Worm (Caenorhabditis elegans) whole organism, L2 larva: ENCODE results near the gene T26H5.9.

Experiments used
- C34F6.9 ChIP-seq: fragments of 150-350 bp; optimal IDR thresholded peaks from 2 replicates; lab custom pipeline; 2014; ENCODE audit warnings: missing biosample characterization, missing genetic modification characterization
- R02D3.7 ChIP-seq: fragments of 150-350 bp; optimal IDR thresholded peaks from 2 replicates; lab custom pipeline; 2014; ENCODE audit warnings: missing biosample characterization, missing genetic modification characterization
- ZK546.5 ChIP-seq: sonication (generic microtip); optimal IDR thresholded peaks from 2 replicates; lab custom pipeline; 2017; ENCODE audit warnings: missing biosample characterization, missing genetic modification characterization
- alr-1 ChIP-seq: fragments of 150-350 bp; optimal IDR thresholded peaks from 2 replicates; lab custom pipeline; 2014; ENCODE audit warnings: missing biosample characterization, missing genetic modification characterization
- blmp-1 ChIP-seq: sonication (generic microtip); optimal IDR thresholded peaks from 2 replicates; lab custom pipeline; 2017; ENCODE audit warnings: missing genetic modification characterization, mild to moderate bottlenecking, missing compliant biosample characterization, antibody characterized with exemption, moderate library complexity; ENCODE audit not compliant: insufficient read depth
- ceh-16 ChIP-seq: fragments of 150-350 bp; optimal IDR thresholded peaks from 2 replicates; lab custom pipeline; 2014; ENCODE audit warnings: missing biosample characterization, missing genetic modification characterization
- ceh-82 ChIP-seq: fragments of 150-350 bp; optimal IDR thresholded peaks from 2 replicates; lab custom pipeline; 2014; ENCODE audit warnings: missing biosample characterization, missing genetic modification characterization
- dmd-4 ChIP-seq: sonication (generic microtip); optimal IDR thresholded peaks from 2 replicates; lab custom pipeline; 2017; ENCODE audit warnings: missing biosample characterization, missing genetic modification characterization
- egl-27 ChIP-seq: sonication (generic microtip); optimal IDR thresholded peaks from 3 replicates; lab custom pipeline; 2017; ENCODE audit warnings: missing biosample characterization, missing genetic modification reagents, missing genetic modification characterization
- elt-1 ChIP-seq: fragments of 150-350 bp; optimal IDR thresholded peaks from 2 replicates; lab custom pipeline; 2014; ENCODE audit warnings: missing biosample characterization, missing genetic modification characterization
- elt-3 ChIP-seq: sonication (generic microtip); optimal IDR thresholded peaks from 2 replicates; lab custom pipeline; 2017; ENCODE audit warnings: missing biosample characterization, missing genetic modification characterization
- fos-1 ChIP-seq: fragments of 150-350 bp; optimal IDR thresholded peaks from 2 replicates; lab custom pipeline; 2014; ENCODE audit warnings: missing biosample characterization, missing genetic modification characterization
- lin-11 ChIP-seq: fragments of 150-350 bp; sonication (generic microtip); optimal IDR thresholded peaks from 2 replicates; lab custom pipeline; 2014; ENCODE audit warnings: missing biosample characterization, missing genetic modification characterization, inconsistent platforms, mixed read lengths
- lin-13 ChIP-seq: fragments of 150-350 bp; optimal IDR thresholded peaks from 2 replicates; lab custom pipeline; 2014; ENCODE audit warnings: missing biosample characterization, missing genetic modification reagents, missing genetic modification characterization
- mab-5 ChIP-seq: fragments of 150-350 bp; optimal IDR thresholded peaks from 2 replicates; lab custom pipeline; 2014; ENCODE audit warnings: missing biosample characterization, missing genetic modification characterization
- mbf-1 ChIP-seq: sonication (generic microtip); optimal IDR thresholded peaks from 2 replicates; lab custom pipeline; 2017; ENCODE audit warnings: missing biosample characterization, missing genetic modification characterization
- mdl-1 ChIP-seq, 2 experiments: fragments of 150-350 bp in 1 of 2; sonication (generic microtip) in 1 of 2; optimal IDR thresholded peaks; 2 replicates each; lab custom pipeline; 2017; ENCODE audit warnings: missing biosample characterization in 2 of 2, missing genetic modification characterization in 2 of 2
- nhr-10 ChIP-seq: sonication (generic microtip); optimal IDR thresholded peaks from 2 replicates; lab custom pipeline; 2017; ENCODE audit warnings: missing biosample characterization, missing genetic modification characterization
- nhr-11 ChIP-seq: fragments of 150-350 bp; optimal IDR thresholded peaks from 2 replicates; lab custom pipeline; 2014; ENCODE audit warnings: missing biosample characterization, missing genetic modification characterization
- nhr-12 ChIP-seq: fragments of 150-350 bp; optimal IDR thresholded peaks from 2 replicates; lab custom pipeline; 2014; ENCODE audit warnings: missing biosample characterization, missing genetic modification characterization
- nhr-21 ChIP-seq: fragments of 150-350 bp; optimal IDR thresholded peaks from 2 replicates; lab custom pipeline; 2014; ENCODE audit warnings: missing biosample characterization, missing genetic modification characterization
- nhr-237 ChIP-seq: fragments of 150-350 bp; optimal IDR thresholded peaks from 2 replicates; lab custom pipeline; 2014; ENCODE audit warnings: missing biosample characterization, missing genetic modification characterization
- nhr-25 ChIP-seq: fragments of 150-350 bp; sonication (generic microtip); optimal IDR thresholded peaks from 3 replicates; lab custom pipeline; 2014; ENCODE audit warnings: missing biosample characterization, missing genetic modification characterization
- nhr-6 ChIP-seq: fragments of 150-350 bp; optimal IDR thresholded peaks from 2 replicates; lab custom pipeline; 2014; ENCODE audit warnings: missing biosample characterization, missing genetic modification characterization
- peb-1 ChIP-seq: fragments of 150-350 bp; optimal IDR thresholded peaks from 2 replicates; lab custom pipeline; 2014; ENCODE audit warnings: missing biosample characterization, missing genetic modification characterization
- sem-4 ChIP-seq: fragments of 150-350 bp; optimal IDR thresholded peaks from 2 replicates; lab custom pipeline; 2014; ENCODE audit warnings: missing biosample characterization, missing genetic modification reagents, missing genetic modification characterization
- skn-1 ChIP-seq: sonication (generic microtip); optimal IDR thresholded peaks from 2 replicates; lab custom pipeline; 2017; ENCODE audit warnings: missing biosample characterization, missing genetic modification characterization
- sma-9 ChIP-seq, 2 experiments: fragments of 150-350 bp in 1 of 2; sonication (generic microtip) in 1 of 2; optimal IDR thresholded peaks; 2 replicates each; lab custom pipeline; 2014 to 2016; ENCODE audit warnings: missing genetic modification characterization in 2 of 2, mild to moderate bottlenecking in 1 of 2, missing biosample characterization in 1 of 2, missing compliant biosample characterization in 1 of 2, missing genetic modification reagents in 1 of 2, moderate library complexity in 1 of 2
- snpc-4 ChIP-seq: fragments of 150-350 bp; optimal IDR thresholded peaks from 2 replicates; lab custom pipeline; 2014; ENCODE audit warnings: missing biosample characterization, missing genetic modification characterization
- unc-55 ChIP-seq: fragments of 150-350 bp; sonication (generic microtip); optimal IDR thresholded peaks from 3 replicates; lab custom pipeline; 2014; ENCODE audit warnings: missing biosample characterization, missing genetic modification reagents, missing genetic modification characterization
- unc-62 ChIP-seq: fragments of 150-350 bp; optimal IDR thresholded peaks from 2 replicates; lab custom pipeline; 2014; ENCODE audit warnings: missing biosample characterization, missing genetic modification reagents, missing genetic modification characterization
- zag-1 ChIP-seq: fragments of 150-350 bp; optimal IDR thresholded peaks from 2 replicates; lab custom pipeline; 2014; ENCODE audit warnings: missing biosample characterization, missing genetic modification characterization
- ztf-4 ChIP-seq: fragments of 150-350 bp; optimal IDR thresholded peaks from 2 replicates; lab custom pipeline; 2014; ENCODE audit warnings: missing biosample characterization, missing genetic modification characterization

Gene T26H5.9

DNA sequence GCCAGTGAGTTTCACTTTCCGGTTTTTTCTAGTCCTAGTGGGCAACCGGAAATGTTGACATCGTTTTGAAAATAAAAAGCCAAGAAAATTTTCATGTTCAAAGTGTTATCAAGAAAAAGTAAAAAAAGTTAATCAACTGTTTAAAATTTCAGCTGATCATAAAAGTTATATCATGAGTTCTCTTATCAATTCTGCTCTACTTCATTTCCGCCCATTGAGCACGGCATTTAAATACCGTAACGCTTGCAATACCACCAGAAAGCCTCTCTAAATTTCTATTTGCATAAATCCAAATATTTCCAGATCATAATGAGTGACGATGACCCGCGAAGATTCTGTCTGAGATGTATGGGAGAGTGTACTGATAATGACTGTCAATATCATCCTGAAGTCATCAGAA lies at the start of gene T26H5.9:
T26H5.9 (plus strand) TSS at position 302 of the 400 bp plus-strand sequence.
- peak; percentile 29 for TF ChIP-seq fos-1
- no peak for TF ChIP-seq unc-55 (GFP tag; lab: Kevin White, UChicago)
- no peak for TF ChIP-seq nhr-6 (tag; lab: Kevin White, UChicago)

DNA sequence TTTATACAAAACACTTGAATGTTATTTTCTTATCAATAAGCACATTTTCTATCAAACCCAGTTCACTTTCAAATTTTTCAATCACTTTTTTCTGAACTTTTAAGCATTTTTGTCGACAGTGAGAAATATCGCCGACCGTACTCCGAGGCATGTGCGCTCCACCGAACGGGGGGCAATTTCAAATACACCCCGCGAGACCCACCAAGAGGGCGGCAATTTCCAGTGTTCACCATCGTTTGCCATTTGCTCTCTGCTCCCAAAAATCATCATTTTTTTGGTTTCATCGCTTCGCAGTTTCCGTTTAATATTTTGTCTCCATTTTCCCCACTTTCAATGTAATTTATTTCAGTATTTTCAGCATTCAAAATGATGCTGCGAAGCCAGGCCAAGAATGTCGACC lies 49.4 kb upstream of the T26H5.9 start, which contains the start of gene cyb-3:
cyb-3 (plus strand) TSS at position 350 of the 400 bp plus-strand sequence.
- TF ChIP-seq nhr-237 (tag; lab: Kevin White, UChicago) = no peak
- no peak for TF ChIP-seq C34F6.9 (tag; lab: Kevin White, UChicago)
- no peak for TF ChIP-seq nhr-10 (tag; lab: Kevin White, UChicago)
- TF ChIP-seq unc-62 (GFP tag; lab: Kevin White, UChicago) = no peak

DNA sequence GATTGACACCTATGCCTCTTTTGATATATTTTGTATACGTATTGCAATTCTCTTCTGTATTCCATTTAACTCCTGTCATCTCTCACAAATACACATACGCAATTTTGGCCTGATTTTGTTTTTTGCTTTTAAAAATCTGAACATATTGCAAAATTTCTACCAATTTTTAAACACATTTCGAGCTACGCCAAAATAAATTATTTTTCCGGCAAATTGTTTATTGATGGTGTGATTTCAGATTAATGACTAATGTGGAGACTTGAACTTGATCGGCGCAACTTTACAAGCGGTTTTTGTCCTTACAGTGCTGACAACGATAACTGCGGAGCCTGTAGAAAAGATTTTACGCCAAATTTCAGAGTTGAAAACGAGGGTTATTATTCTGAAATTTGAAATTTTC lies 47.6 kb upstream of the T26H5.9 start:
- no peak for TF ChIP-seq alr-1
- no peak for TF ChIP-seq nhr-10 (tag; lab: Kevin White, UChicago)
- no peak for TF ChIP-seq sem-4 (tag; lab: Kevin White, UChicago)
- no peak for TF ChIP-seq elt-1
- no peak for TF ChIP-seq skn-1 (tag; lab: Kevin White, UChicago)
- TF ChIP-seq lin-11 (tag; lab: Kevin White, UChicago) = no peak

DNA sequence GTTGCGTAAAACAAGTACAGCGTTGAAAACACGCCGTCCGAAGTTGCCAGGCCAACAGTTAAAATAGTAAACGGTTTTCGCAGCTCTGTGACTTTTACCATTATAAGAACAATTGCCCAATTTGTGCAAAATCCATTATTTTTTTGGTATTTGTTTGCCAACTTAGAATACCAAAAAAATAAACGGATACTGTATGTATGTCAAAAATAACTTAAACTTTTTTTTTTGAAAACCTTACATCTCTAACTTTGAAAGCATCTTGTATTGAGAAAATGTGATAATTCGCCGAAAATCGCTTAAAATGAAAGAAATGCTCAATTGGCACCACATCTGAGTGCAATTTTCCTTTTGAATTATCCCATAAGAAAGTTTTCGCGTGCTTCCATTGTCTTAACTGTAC lies 46.0 kb upstream of the T26H5.9 start, which contains the start of gene fbxa-199:
fbxa-199 (minus strand) TSS at position 101 of the 400 bp plus-strand sequence.
- TF ChIP-seq dmd-4 (tag; lab: Kevin White, UChicago) (no peak), zag-1 (no peak), ceh-16 (tag; lab: Kevin White, UChicago) (no peak), sma-9 (GFP tag; optimal IDR thresholded peaks at IDR 0.05; lab: Kevin White, UChicago) (no peak), sma-9 (tag; optimal IDR thresholded peaks at IDR 0.05; lab: Kevin White, UChicago) (no peak), mab-5 (tag; lab: Kevin White, UChicago) (no peak), snpc-4 (tag; lab: Kevin White, UChicago) (no peak), R02D3.7 (tag; lab: Kevin White, UChicago) (no peak), unc-62 (GFP tag; lab: Kevin White, UChicago) (no peak), egl-27 (tag; lab: Kevin White, UChicago) (no peak), ztf-4 (tag; lab: Kevin White, UChicago) (no peak), skn-1 (tag; lab: Kevin White, UChicago) (no peak), mbf-1 (tag; lab: Kevin White, UChicago) (no peak), nhr-237 (tag; lab: Kevin White, UChicago) (no peak), lin-13 (no peak), nhr-6 (tag; lab: Kevin White, UChicago) (no peak), nhr-11 (tag; lab: Kevin White, UChicago) (no peak), mdl-1 (tag; optimal IDR thresholded peaks at IDR 0.05; lab: Kevin White, UChicago) (no peak), ceh-82 (tag; lab: Kevin White, UChicago) (no peak)

DNA sequence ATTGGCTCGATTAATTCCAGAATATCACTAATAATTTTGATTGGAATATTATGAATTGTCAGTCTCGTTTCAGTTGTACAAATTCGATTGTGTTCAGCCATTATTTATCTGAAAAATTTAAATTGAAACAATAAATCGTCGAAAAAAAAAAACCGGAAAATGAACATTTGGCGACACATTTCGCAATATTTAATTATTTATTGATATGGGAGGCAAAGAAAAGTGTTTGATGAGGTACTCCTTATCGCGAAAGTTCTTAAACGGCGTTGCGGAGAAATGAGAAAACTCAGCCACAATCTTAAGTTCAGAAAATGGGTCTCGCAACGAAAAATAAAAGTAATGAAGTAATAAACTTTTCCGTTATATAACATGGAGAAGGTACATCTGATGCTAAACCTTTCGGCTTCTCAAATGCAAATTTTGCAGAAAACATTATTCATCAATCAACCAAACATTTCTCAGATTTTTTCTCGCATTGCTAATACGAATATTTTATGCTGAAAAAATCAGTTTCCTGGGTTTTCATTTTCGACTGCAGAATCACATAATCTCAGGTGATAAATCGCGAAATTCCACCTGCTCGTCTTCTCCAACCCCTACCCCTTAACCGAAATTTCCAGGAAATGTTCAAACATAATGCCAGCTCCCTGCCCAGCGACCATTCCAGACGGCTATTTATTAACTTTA lies 44.9 kb upstream of the T26H5.9 start, which contains the start of the genes T06E6.15 and sri-7:
T06E6.15 (minus strand) TSS at position 101 of the 687 bp plus-strand sequence.
sri-7 (plus strand) TSS at position 637 of the 687 bp plus-strand sequence.
- peak; percentile 33 for TF ChIP-seq fos-1
- no peak for TF ChIP-seq alr-1
- TF ChIP-seq, all 48 proteins: peak for 1

DNA sequence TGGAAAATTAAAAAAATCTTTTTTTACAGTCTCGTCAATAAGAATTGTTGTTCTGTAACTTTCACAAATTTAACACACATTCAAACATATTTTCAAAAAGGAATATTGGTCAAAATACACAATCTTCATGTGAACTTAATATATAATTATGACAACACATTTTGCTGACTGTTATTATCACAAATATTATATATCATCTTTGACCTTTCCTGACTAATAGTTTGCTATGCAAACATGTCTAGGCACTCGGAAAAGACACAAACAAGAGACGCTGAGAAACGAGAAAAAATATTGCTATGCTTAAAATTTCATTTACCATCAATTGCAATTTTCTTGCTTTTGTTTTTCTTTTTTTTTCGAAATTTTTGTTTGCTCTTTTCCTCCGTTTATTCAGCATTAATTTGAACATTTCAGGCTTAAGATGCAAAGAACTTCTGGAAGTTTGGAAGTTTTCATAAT lies 42.8 kb upstream of the T26H5.9 start, which contains the start of gene fbxa-135:
fbxa-135 (plus strand) TSS at position 409 of the 459 bp plus-strand sequence.
- TF ChIP-seq fos-1 (peak; percentile 16), snpc-4 (tag; lab: Kevin White, UChicago) (no peak), nhr-10 (tag; lab: Kevin White, UChicago) (no peak)

DNA sequence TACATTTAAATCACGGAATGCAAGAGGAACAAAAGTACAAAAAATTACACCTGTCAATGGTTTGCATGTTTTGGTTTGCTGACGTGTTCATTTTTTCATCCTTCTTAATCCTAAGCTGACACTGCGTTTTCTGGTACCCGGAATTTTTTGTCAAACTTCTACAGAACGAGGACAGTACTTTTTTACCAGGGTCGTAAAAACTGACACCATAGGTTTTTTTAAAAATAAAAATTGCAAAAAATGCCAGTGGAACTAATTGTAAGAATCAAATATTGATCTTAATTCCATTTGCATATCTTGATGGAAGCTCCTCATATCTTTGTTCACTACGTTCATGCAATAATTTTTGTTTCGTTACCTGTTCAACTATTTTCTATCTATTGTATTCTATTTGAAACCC lies 39.9 kb upstream of the T26H5.9 start, which contains the start of gene srh-258:
srh-258 (plus strand) TSS at position 301 of the 400 bp plus-strand sequence.
- TF ChIP-seq unc-55 (GFP tag; lab: Kevin White, UChicago) (no peak), C34F6.9 (tag; lab: Kevin White, UChicago) (no peak), dmd-4 (tag; lab: Kevin White, UChicago) (no peak), peb-1 (tag; lab: Kevin White, UChicago) (no peak), nhr-21 (tag; lab: Kevin White, UChicago) (no peak), R02D3.7 (tag; lab: Kevin White, UChicago) (no peak), ZK546.5 (no peak), elt-3 (tag; lab: Kevin White, UChicago) (no peak), blmp-1 (no peak), nhr-25 (no peak), nhr-12 (tag; lab: Kevin White, UChicago) (no peak)
